Worm (Caenorhabditis elegans) whole organism, L3 larva: ENCODE results near the gene mpz-3.

ENCODE experiments used
- ama-1 ChIP-seq: fragments of 150-350 bp; optimal IDR thresholded peaks from 2 replicates; lab custom pipeline; 2018
- ceh-9 ChIP-seq: sonication (generic microtip); optimal IDR thresholded peaks from 2 replicates; lab custom pipeline; 2018; ENCODE audit warnings: missing biosample characterization, missing genetic modification characterization
- egl-27 ChIP-seq: sonication (generic microtip); optimal IDR thresholded peaks from 4 replicates; lab custom pipeline; 2017; ENCODE audit warnings: missing biosample characterization, missing genetic modification reagents, missing genetic modification characterization
- elt-2 ChIP-seq: sonication (generic microtip); optimal IDR thresholded peaks from 2 replicates; lab custom pipeline; 2016; ENCODE audit warnings: missing genetic modification reagents, mild to moderate bottlenecking, missing genetic modification characterization, missing compliant biosample characterization
- elt-3 ChIP-seq, 3 experiments: fragments of 150-350 bp in 1 of 3; sonication (generic microtip) in 2 of 3; optimal IDR thresholded peaks; 2 replicates in 2 of 3; 4 replicates in 1 of 3; lab custom pipeline; 2014 to 2017; ENCODE audit warnings: missing biosample characterization in 3 of 3, missing genetic modification characterization in 3 of 3
- lin-15B ChIP-seq: fragments of 150-350 bp; optimal IDR thresholded peaks from 2 replicates; lab custom pipeline; 2014; ENCODE audit warnings: missing biosample characterization, missing genetic modification characterization
- lin-39 ChIP-seq: fragments of 150-350 bp; optimal IDR thresholded peaks from 2 replicates; lab custom pipeline; 2018; ENCODE audit warnings: missing biosample characterization, missing genetic modification reagents, missing genetic modification characterization
- nhr-28 ChIP-seq: fragments of 150-350 bp; optimal IDR thresholded peaks from 2 replicates; lab custom pipeline; 2014; ENCODE audit warnings: missing biosample characterization, missing genetic modification characterization
- nhr-76 ChIP-seq: fragments of 150-350 bp; sonication (generic microtip); optimal IDR thresholded peaks from 5 replicates; lab custom pipeline; 2014; ENCODE audit warnings: missing biosample characterization, missing genetic modification characterization
- pha-4 ChIP-seq: fragments of 150-350 bp; optimal IDR thresholded peaks from 2 replicates; lab custom pipeline; 2014; ENCODE audit warnings: missing biosample characterization, missing genetic modification reagents, missing genetic modification characterization
- skn-1 ChIP-seq: fragments of 150-350 bp; optimal IDR thresholded peaks from 2 replicates; lab custom pipeline; 2014; ENCODE audit warnings: missing biosample characterization, missing genetic modification characterization
- snpc-4 ChIP-seq: fragments of 150-350 bp; optimal IDR thresholded peaks from 2 replicates; lab custom pipeline; 2014; ENCODE audit warnings: missing biosample characterization, missing genetic modification characterization
- unc-39 ChIP-seq: sonication (generic microtip); optimal IDR thresholded peaks from 4 replicates; lab custom pipeline; 2017; ENCODE audit warnings: missing biosample characterization, missing genetic modification characterization
- ztf-4 ChIP-seq: fragments of 150-350 bp; optimal IDR thresholded peaks from 2 replicates; lab custom pipeline; 2014; ENCODE audit warnings: missing biosample characterization, missing genetic modification characterization

DNA sequence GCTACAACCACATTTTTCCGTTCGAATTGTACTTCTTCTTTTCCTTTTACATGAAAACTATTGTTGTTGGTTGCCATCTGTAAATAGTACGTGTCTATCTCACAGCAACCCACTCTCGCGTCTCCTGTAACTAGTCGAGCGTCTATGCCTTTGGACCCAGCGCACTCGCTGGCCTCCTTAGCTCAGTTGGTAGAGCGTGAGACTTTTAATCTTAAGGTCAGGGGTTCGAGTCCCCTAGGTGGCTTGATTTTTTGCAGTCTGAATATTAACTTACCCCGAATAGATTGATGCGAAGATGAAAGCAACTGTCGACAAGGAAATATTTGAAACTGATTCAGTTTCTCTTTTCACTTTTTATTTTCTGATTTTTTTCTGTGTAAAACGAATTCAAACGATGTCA is at the start of gene mpz-3:
- no peak for TF ChIP-seq ztf-4 (tag; lab: Kevin White, UChicago)
- no peak for TF ChIP-seq elt-3 (tag; optimal IDR thresholded peaks at IDR 0.05; lab: Kevin White, UChicago)
- peak; percentile 17 for TF ChIP-seq elt-2
- TF ChIP-seq pha-4 (tag; lab: Kevin White, UChicago) = peak; percentile 56
- TF ChIP-seq lin-39 = peak; percentile 73
- TF ChIP-seq unc-39 = no peak
- no peak for TF ChIP-seq ceh-9
- TF ChIP-seq nhr-76 (tag; lab: Kevin White, UChicago) = no peak
- no peak for TF ChIP-seq nhr-28 (tag; lab: Kevin White, UChicago)
- peak; percentile 23 for TF ChIP-seq ama-1 (lab: Kevin White, UChicago)
- TF ChIP-seq snpc-4 (tag; lab: Kevin White, UChicago) = no peak
- no peak for TF ChIP-seq egl-27 (tag; lab: Kevin White, UChicago)
- no peak for TF ChIP-seq skn-1 (tag; lab: Kevin White, UChicago)
- TF ChIP-seq lin-15B (tag; lab: Kevin White, UChicago) = no peak
